Fruit fly (Drosophila melanogaster): ENCODE results near the gene Traf6.
A peak's percentile ranks its signal among the peaks of the same experiment; 100 is the strongest.

Traf6 gene

dm6 chrX:8196598-8197228, 39.5 kb upstream of the Traf6 start (continued):
- TF ChIP-seq stc (GFP tag; IDR thresholded peaks at IDR 0.05): no peak
- TF ChIP-seq CG7786 (GFP tag; optimal IDR thresholded peaks at IDR 0.05): no peak
- peak; percentile 26; the same call in 1 of the 4 replicates for TF ChIP-seq Gug (GFP tag; IDR thresholded peaks at IDR 0.05)
- 0 out of 2 replicates have a peak, but pooled peaks have one; percentile 11 for TF ChIP-seq CG4360 (GFP tag; IDR thresholded peaks at IDR 0.05)
- TF ChIP-seq Dp (GFP tag; optimal IDR thresholded peaks at IDR 0.05): no peak
- no peak for TF ChIP-seq stwl (tag; optimal IDR thresholded peaks at IDR 0.05)
- TF ChIP-seq sug (tag; optimal IDR thresholded peaks at IDR 0.05): no peak
- TF ChIP-seq Neu2 (GFP tag; optimal IDR thresholded peaks at IDR 0.05; ENCODE audit: borderline replicate concordance): no peak
- no peak for TF ChIP-seq CG6654 (GFP tag; optimal IDR thresholded peaks at IDR 0.05)
- TF ChIP-seq CG16779 (GFP tag; IDR thresholded peaks at IDR 0.05): no peak
- no peak for TF ChIP-seq knrl (GFP tag; IDR thresholded peaks at IDR 0.05; ENCODE audit: partially characterized antibody)
- no peak for TF ChIP-seq CG31365 (tag; optimal IDR thresholded peaks at IDR 0.05)
- TF ChIP-seq gro (GFP tag; optimal IDR thresholded peaks at IDR 0.05): no peak
- TF ChIP-seq croc (GFP tag; conservative IDR thresholded peaks at IDR 0.05): peak; percentile 34; the same call in 2 of the 3 replicates
- peak; percentile 19; the same call in 1 of the 3 replicates for TF ChIP-seq CG2889 (GFP tag; IDR thresholded peaks at IDR 0.05)
- no peak for TF ChIP-seq psq (GFP tag; optimal IDR thresholded peaks at IDR 0.05)
- TF ChIP-seq Dip3 (GFP tag; optimal IDR thresholded peaks at IDR 0.05): no peak
- no peak for TF ChIP-seq CG8281 (tag; optimal IDR thresholded peaks at IDR 0.05)
- TF ChIP-seq toy (GFP tag; IDR thresholded peaks at IDR 0.05): no peak
- TF ChIP-seq Atf3 (GFP tag; optimal IDR thresholded peaks at IDR 0.05): no peak
- TF ChIP-seq amos (GFP tag; IDR thresholded peaks at IDR 0.05; ENCODE audit: partially characterized antibody): no peak
- no peak for TF ChIP-seq CG6765 (GFP tag; optimal IDR thresholded peaks at IDR 0.05)
- no peak for TF ChIP-seq CHES-1-like (GFP tag; optimal IDR thresholded peaks at IDR 0.05)
- no peak for TF ChIP-seq cato (GFP tag; optimal IDR thresholded peaks at IDR 0.05; ENCODE audit: borderline replicate concordance)
- no peak for TF ChIP-seq bowl (GFP tag; IDR thresholded peaks at IDR 0.05)
- TF ChIP-seq Stat92E (GFP tag; optimal IDR thresholded peaks at IDR 0.05): no peak
- no peak for TF ChIP-seq CG9727 (GFP tag; optimal IDR thresholded peaks at IDR 0.05)
- peak; percentile 23 for TF ChIP-seq CG17385 (GFP tag; optimal IDR thresholded peaks at IDR 0.05)
- TF ChIP-seq otp (GFP tag; IDR thresholded peaks at IDR 0.05): peak; percentile 67; the same call in 2 of the 3 replicates
- peak; percentile 48 for TF ChIP-seq CG4820 (GFP tag; optimal IDR thresholded peaks at IDR 0.05)
- TF ChIP-seq CG13123 (GFP tag; optimal IDR thresholded peaks at IDR 0.05): no peak
- no peak for TF ChIP-seq CG8944 (GFP tag; optimal IDR thresholded peaks at IDR 0.05)
- peak; percentile 79; the same call in 1 of the 2 replicates for TF ChIP-seq chm (GFP tag; IDR thresholded peaks at IDR 0.05)
- no peak for TF ChIP-seq CG17361 (GFP tag; IDR thresholded peaks at IDR 0.05)
- TF ChIP-seq bigmax (GFP tag; optimal IDR thresholded peaks at IDR 0.05): no peak
- TF ChIP-seq CG17829 (tag; optimal IDR thresholded peaks at IDR 0.05): peak; percentile 20
- no peak for TF ChIP-seq Side (GFP tag; optimal IDR thresholded peaks at IDR 0.05)
- peak; percentile 77 for TF ChIP-seq CG1603 (tag; optimal IDR thresholded peaks at IDR 0.05)
- TF ChIP-seq danr (GFP tag; IDR thresholded peaks at IDR 0.05): 0 out of 2 replicates have a peak, but pooled peaks have one; percentile 36
- TF ChIP-seq zen2 (GFP tag; IDR thresholded peaks at IDR 0.05; ENCODE audit: partially characterized antibody): no peak
- TF ChIP-seq CG3281 (GFP tag; optimal IDR thresholded peaks at IDR 0.05): no peak
- peak; percentile 6 for TF ChIP-seq org-1 (GFP tag; optimal IDR thresholded peaks at IDR 0.05)
- no peak for TF ChIP-seq Trl (optimal IDR thresholded peaks at IDR 0.05)
- no peak for TF ChIP-seq Trl (GFP tag; optimal IDR thresholded peaks at IDR 0.05)
- TF ChIP-seq sd (tag; optimal IDR thresholded peaks at IDR 0.05): peak; percentile 38
- TF ChIP-seq Asciz (GFP tag; optimal IDR thresholded peaks at IDR 0.05): peak; percentile 10
- TF ChIP-seq Hmx (GFP tag; optimal IDR thresholded peaks at IDR 0.05): no peak
- TF ChIP-seq Nf-YB (GFP tag; optimal IDR thresholded peaks at IDR 0.05): no peak
- TF ChIP-seq Hr39 (optimal IDR thresholded peaks at IDR 0.05): no peak
- TF ChIP-seq CG8359 (GFP tag; optimal IDR thresholded peaks at IDR 0.05; ENCODE audit: borderline replicate concordance): no peak

Measured in whole organism, embryonic.